Worm (Caenorhabditis elegans) whole organism, L4/young adult: ENCODE measurements around the gene C05C9.3.

Experiments used
- W03F9.2 ChIP-seq: fragments of 150-350 bp; optimal IDR thresholded peaks from 2 replicates; lab custom pipeline; 2014; ENCODE audit warnings: missing biosample characterization, missing genetic modification characterization
- dao-5 ChIP-seq: sonication (generic microtip); optimal IDR thresholded peaks from 2 replicates; lab custom pipeline; 2016; ENCODE audit warnings: missing genotype, missing genetic modification characterization, moderate library complexity, missing compliant biosample characterization
- him-1 ChIP-seq: sonication (generic microtip); optimal IDR thresholded peaks from 2 replicates; lab custom pipeline; 2016; ENCODE audit warnings: missing genotype, missing genetic modification reagents, missing genetic modification characterization, missing compliant biosample characterization

Gene C05C9.3

ce11 chrX:11134750-11135394 is 17.7 kb downstream of the C05C9.3 start:
- TF ChIP-seq W03F9.2 (no peak), dao-5 (tag; lab: Kevin White, UChicago) (no peak), him-1 (tag; lab: Kevin White, UChicago) (no peak)

- TF ChIP-seq him-1 (tag; lab: Kevin White, UChicago) (no peak), W03F9.2 (no peak), dao-5 (tag; lab: Kevin White, UChicago) (no peak)
Observed at ce11 chrX:11132260-11132659, 20.4 kb downstream of the C05C9.3 start.

ce11 chrX:11126259-11126658 is 26.4 kb downstream of the C05C9.3 start:
- no peak for TF ChIP-seq him-1 (tag; lab: Kevin White, UChicago)
- no peak for TF ChIP-seq W03F9.2
- TF ChIP-seq dao-5 (tag; lab: Kevin White, UChicago): no peak

ce11 chrX:11125520-11125919 is 27.1 kb downstream of the C05C9.3 start, which contains the start of gene alr-1:
TSS of gene alr-1 (minus strand) at chrX:11125620.
- TF ChIP-seq W03F9.2 (no peak), dao-5 (tag; lab: Kevin White, UChicago) (no peak), him-1 (tag; lab: Kevin White, UChicago) (no peak)

ce11 chrX:11123998-11124397 is 28.6 kb downstream of the C05C9.3 start:
- TF ChIP-seq dao-5 (tag; lab: Kevin White, UChicago): no peak
- no peak for TF ChIP-seq him-1 (tag; lab: Kevin White, UChicago)
- no peak for TF ChIP-seq W03F9.2

DNA sequence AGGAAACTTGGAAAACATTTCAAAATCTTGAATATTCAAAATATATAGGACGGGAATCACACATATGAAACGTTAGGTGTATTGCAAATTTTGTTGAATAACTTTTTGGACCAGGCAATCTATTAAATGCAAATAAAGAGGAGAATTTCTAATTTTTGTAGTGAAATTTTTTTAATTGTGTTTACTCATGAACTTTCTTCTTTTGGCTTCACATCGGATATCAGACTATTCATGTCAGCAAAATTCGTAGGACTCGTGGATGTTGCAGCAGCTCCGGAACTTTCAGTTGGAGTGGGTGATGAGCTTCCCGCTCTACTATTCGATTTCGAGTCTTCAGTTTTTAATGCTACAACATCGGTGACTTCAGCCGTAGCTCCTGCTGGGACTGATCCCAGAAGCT is 30.2 kb downstream of the C05C9.3 start:
- TF ChIP-seq W03F9.2: no peak
- TF ChIP-seq dao-5 (tag; lab: Kevin White, UChicago): no peak
- TF ChIP-seq him-1 (tag; lab: Kevin White, UChicago): no peak

DNA sequence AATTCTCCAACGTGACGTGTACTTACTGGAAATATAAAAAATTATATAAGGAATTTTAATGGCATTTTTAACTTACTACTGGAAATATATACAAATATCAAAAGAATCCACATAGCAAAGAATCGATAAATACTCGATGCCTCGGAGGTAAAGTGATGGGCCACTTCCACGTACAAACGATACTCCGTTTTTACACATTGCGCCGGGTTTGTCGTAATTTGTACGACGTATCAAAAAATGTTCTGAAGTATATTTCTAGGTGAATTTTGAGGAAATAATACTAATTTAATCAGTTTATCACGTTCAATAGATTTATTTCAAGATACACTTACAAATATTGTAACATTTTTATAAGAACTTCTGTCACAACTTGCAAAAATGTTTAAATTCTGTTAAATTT is 31.8 kb downstream of the C05C9.3 start, which contains the start of gene R08B4.3:
TSS of gene R08B4.3 (minus strand) at position 198 of the 400 bp plus-strand sequence.
- TF ChIP-seq dao-5 (tag; lab: Kevin White, UChicago) (no peak), W03F9.2 (no peak), him-1 (tag; lab: Kevin White, UChicago) (no peak)

ce11 chrX:11116723-11117122 is 35.9 kb downstream of the C05C9.3 start, which contains the start of gene nlp-66:
TSS of gene nlp-66 (minus strand) at chrX:11116823.
- no peak for TF ChIP-seq dao-5 (tag; lab: Kevin White, UChicago)
- no peak for TF ChIP-seq W03F9.2
- TF ChIP-seq him-1 (tag; lab: Kevin White, UChicago): no peak

ce11 chrX:11114420-11114819 is 38.2 kb downstream of the C05C9.3 start:
- no peak for TF ChIP-seq dao-5 (tag; lab: Kevin White, UChicago)
- no peak for TF ChIP-seq him-1 (tag; lab: Kevin White, UChicago)
- TF ChIP-seq W03F9.2: no peak

DNA sequence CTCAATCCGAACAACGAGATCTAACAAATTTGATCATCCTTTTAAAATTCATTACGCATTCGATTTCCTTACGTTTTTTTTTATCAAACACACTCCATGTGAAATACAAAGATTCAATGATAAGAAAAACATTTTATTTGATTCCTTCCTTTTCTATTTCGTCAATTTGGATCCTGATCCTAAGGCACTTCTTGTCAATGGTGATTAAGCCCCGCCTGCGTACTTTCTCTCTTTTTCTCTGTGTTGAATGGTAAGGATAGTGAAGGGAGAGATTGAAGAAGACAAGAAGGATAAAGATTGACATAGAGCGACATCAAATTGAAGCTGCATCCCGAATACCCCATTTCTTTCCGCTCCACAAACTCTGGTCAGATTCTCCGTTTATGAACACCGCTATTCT is 43.4 kb downstream of the C05C9.3 start, which contains the start of gene grd-1:
TSS of gene grd-1 (plus strand) at position 241 of the 400 bp plus-strand sequence.
- no peak for TF ChIP-seq him-1 (tag; lab: Kevin White, UChicago)
- no peak for TF ChIP-seq dao-5 (tag; lab: Kevin White, UChicago)
- no peak for TF ChIP-seq W03F9.2

- TF ChIP-seq dao-5 (tag; lab: Kevin White, UChicago) (no peak), W03F9.2 (no peak), him-1 (tag; lab: Kevin White, UChicago) (no peak)
Observed at ce11 chrX:11107076-11107475, 45.5 kb downstream of the C05C9.3 start, which contains the start of gene clc-17. TSS of gene clc-17 (plus strand) at chrX:11107376.

ce11 chrX:11104883-11105629 is 47.6 kb downstream of the C05C9.3 start, which contains the start of gene W02H3.1:
TSS of gene W02H3.1 (minus strand) at chrX:11105460.
- TF ChIP-seq dao-5 (tag; lab: Kevin White, UChicago) (no peak), W03F9.2 (no peak), him-1 (tag; lab: Kevin White, UChicago) (no peak)

- no peak for TF ChIP-seq dao-5 (tag; lab: Kevin White, UChicago)
- no peak for TF ChIP-seq W03F9.2
- TF ChIP-seq him-1 (tag; lab: Kevin White, UChicago): no peak
Observed at ce11 chrX:11103173-11103572, 49.4 kb downstream of the C05C9.3 start.

DNA sequence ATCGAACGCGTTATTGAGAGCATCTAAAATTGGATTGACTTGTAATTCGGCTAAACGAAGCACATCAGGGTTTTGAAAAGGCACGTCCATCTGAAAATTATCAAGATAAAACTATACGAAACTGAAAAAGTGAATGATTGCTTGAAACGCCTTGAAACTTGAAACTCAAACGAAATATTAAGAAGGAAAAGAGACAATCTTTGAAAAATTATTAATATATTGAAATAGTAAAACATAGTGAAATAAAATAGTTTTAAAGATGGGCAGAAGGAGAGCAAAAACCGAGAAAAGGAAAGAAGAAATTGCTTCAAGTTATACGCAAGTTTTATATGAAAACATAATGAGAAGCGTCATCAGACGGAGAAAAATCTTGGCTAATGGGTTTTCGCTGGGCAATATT is 54.5 kb downstream of the C05C9.3 start, which contains the start of gene W02H3.3:
TSS of gene W02H3.3 (minus strand) at position 101 of the 400 bp plus-strand sequence.
- no peak for TF ChIP-seq him-1 (tag; lab: Kevin White, UChicago)
- no peak for TF ChIP-seq W03F9.2
- no peak for TF ChIP-seq dao-5 (tag; lab: Kevin White, UChicago)
